Fruit fly (Drosophila melanogaster) whole organism, embryonic: Measurements from ENCODE around the gene CG14054.

ENCODE experiments used
- Aef1 ChIP-seq: fragments of 200-800 bp; sonication (Bioruptor generic); IDR thresholded peaks from 3 replicates; pipeline ENCODE4 v1.3.6; 2022; ENCODE audit warnings: missing biosample characterization, missing genetic modification characterization
- CG10274 ChIP-seq: fragments of 200-800 bp; sonication (Bioruptor generic); optimal IDR thresholded peaks from 3 replicates; lab custom pipeline; 2017; ENCODE audit warnings: missing biosample characterization, mild to moderate bottlenecking, missing genetic modification characterization
- CG10543 ChIP-seq: fragments of 200-800 bp; sonication (Bioruptor generic); optimal IDR thresholded peaks from 3 replicates; lab custom pipeline; 2017; ENCODE audit warnings: missing biosample characterization, mild to moderate bottlenecking, missing genetic modification characterization, moderate library complexity
- CG11247 ChIP-seq: fragments of 200-800 bp; sonication (Bioruptor generic); IDR thresholded peaks from 2 replicates; pipeline ENCODE4 v1.3.6; 2022; ENCODE audit warnings: missing biosample characterization, missing genetic modification characterization
- CG11398 ChIP-seq: fragments of 200-800 bp; sonication (Bioruptor generic); optimal IDR thresholded peaks from 2 replicates; lab custom pipeline; 2016; ENCODE audit warnings: missing biosample characterization, missing genetic modification characterization
- CG11723 ChIP-seq: fragments of 200-800 bp; sonication (Bioruptor generic); optimal IDR thresholded peaks from 2 replicates; lab custom pipeline; 2017; ENCODE audit warnings: missing biosample characterization, mild to moderate bottlenecking, missing genetic modification characterization
- CG13894 ChIP-seq: fragments of 200-800 bp; sonication (Bioruptor generic); optimal IDR thresholded peaks from 3 replicates; lab custom pipeline; 2018; ENCODE audit warnings: missing biosample characterization, mild to moderate bottlenecking, missing genetic modification characterization, moderate library complexity
- CG14441 ChIP-seq: fragments of 200-800 bp; sonication (Bioruptor generic); IDR thresholded peaks from 2 replicates; pipeline ENCODE4 v1.3.6; 2022; ENCODE audit warnings: missing biosample characterization, missing genetic modification characterization
- CG14710 ChIP-seq: fragments of 200-800 bp; sonication (Bioruptor generic); optimal IDR thresholded peaks from 3 replicates; lab custom pipeline; 2019; ENCODE audit warnings: missing biosample characterization, mild to moderate bottlenecking, missing genetic modification characterization, moderate library complexity
- CG17912 ChIP-seq: fragments of 200-800 bp; sonication (Bioruptor generic); optimal IDR thresholded peaks from 2 replicates; lab custom pipeline; 2018; ENCODE audit warnings: missing biosample characterization, mild to moderate bottlenecking, missing genetic modification characterization
- CG2116 ChIP-seq: fragments of 200-800 bp; sonication (Bioruptor generic); optimal IDR thresholded peaks from 3 replicates; lab custom pipeline; 2018; ENCODE audit warnings: missing biosample characterization, mild to moderate bottlenecking, missing genetic modification characterization
- CG31224 ChIP-seq: fragments of 200-800 bp; sonication (Bioruptor generic); IDR thresholded peaks from 2 replicates; pipeline ENCODE4 v1.3.6; 2022; ENCODE audit warnings: missing biosample characterization, missing genetic modification characterization
- CG33213 ChIP-seq: fragments of 200-800 bp; sonication (Bioruptor generic); optimal IDR thresholded peaks from 3 replicates; lab custom pipeline; 2016; ENCODE audit warnings: missing biosample characterization, missing genetic modification characterization
- CG4360 ChIP-seq: fragments of 200-800 bp; sonication (Bioruptor generic); IDR thresholded peaks from 2 replicates; pipeline ENCODE4 v1.3.6; 2022; ENCODE audit warnings: missing biosample characterization, missing genetic modification characterization
- CG6254 ChIP-seq: fragments of 200-800 bp; sonication (Bioruptor generic); optimal IDR thresholded peaks from 3 replicates; lab custom pipeline; 2017; ENCODE audit warnings: mild to moderate bottlenecking, missing biosample characterization, missing genetic modification reagents, missing genetic modification characterization
- CG7786 ChIP-seq: fragments of 200-800 bp; sonication (Bioruptor generic); optimal IDR thresholded peaks from 2 replicates; lab custom pipeline; 2016; ENCODE audit warnings: missing biosample characterization, missing genetic modification characterization
- Dip3 ChIP-seq: fragments of 200-800 bp; sonication (Bioruptor generic); optimal IDR thresholded peaks from 3 replicates; lab custom pipeline; 2016; ENCODE audit warnings: missing biosample characterization, missing genetic modification characterization
- Ets97D ChIP-seq: fragments of 200-800 bp; sonication (Bioruptor generic); optimal IDR thresholded peaks from 3 replicates; lab custom pipeline; 2016; ENCODE audit warnings: missing biosample characterization, missing genetic modification characterization
- Fer1 ChIP-seq: fragments of 200-800 bp; sonication (Bioruptor generic); optimal IDR thresholded peaks from 2 replicates; lab custom pipeline; 2017; ENCODE audit warnings: missing biosample characterization, mild to moderate bottlenecking, missing genetic modification characterization
- Fer2 ChIP-seq: fragments of 200-800 bp; sonication (Bioruptor generic); optimal IDR thresholded peaks from 2 replicates; lab custom pipeline; 2018; ENCODE audit warnings: missing biosample characterization, mild to moderate bottlenecking, missing genetic modification characterization, moderate library complexity
- Hsf ChIP-seq: fragments of 200-800 bp; sonication (Bioruptor generic); optimal IDR thresholded peaks from 3 replicates; lab custom pipeline; 2016; ENCODE audit warnings: missing biosample characterization, missing genetic modification characterization
- Lim3 ChIP-seq: fragments of 200-800 bp; sonication (Bioruptor generic); IDR thresholded peaks from 2 replicates; pipeline ENCODE4 v1.3.6; 2022; ENCODE audit warnings: missing biosample characterization, missing genetic modification characterization
- Lpt ChIP-seq: fragments of >200 bp; optimal IDR thresholded peaks from 2 replicates; lab custom pipeline; 2018; ENCODE audit warnings: missing biosample characterization, missing genetic modification characterization
- Max ChIP-seq: fragments of 200-800 bp; sonication (Bioruptor generic); optimal IDR thresholded peaks from 2 replicates; lab custom pipeline; 2016; ENCODE audit warnings: missing biosample characterization, mild to moderate bottlenecking, missing genetic modification characterization
- Meics ChIP-seq: fragments of 200-800 bp; sonication (Bioruptor generic); optimal IDR thresholded peaks from 2 replicates; lab custom pipeline; 2017; ENCODE audit warnings: missing biosample characterization, mild to moderate bottlenecking, missing genetic modification characterization
- Mes4 ChIP-seq: fragments of 200-800 bp; sonication (Bioruptor generic); optimal IDR thresholded peaks from 2 replicates; lab custom pipeline; 2016; ENCODE audit warnings: missing biosample characterization, missing genetic modification characterization
- Pdp1 ChIP-seq, 2 experiments: fragments of 200-800 bp; sonication (Bioruptor generic); optimal IDR thresholded peaks; 3 replicates each; lab custom pipeline; 2016; ENCODE audit warnings: missing biosample characterization in 2 of 2, missing genetic modification characterization in 2 of 2, mild to moderate bottlenecking in 1 of 2, moderate library complexity in 1 of 2
- Tbp ChIP-seq: fragments of >200 bp; optimal IDR thresholded peaks from 2 replicates; lab custom pipeline; 2018; ENCODE audit warnings: missing biosample characterization, missing genetic modification characterization
- bcd ChIP-seq: fragments of 200-800 bp; sonication (Bioruptor generic); optimal IDR thresholded peaks from 2 replicates; lab custom pipeline; 2017; ENCODE audit warnings: missing biosample characterization, mild to moderate bottlenecking, missing genetic modification characterization
- btn ChIP-seq: fragments of 200-800 bp; sonication (Bioruptor generic); optimal IDR thresholded peaks from 2 replicates; lab custom pipeline; 2016; ENCODE audit warnings: missing biosample characterization, missing genetic modification characterization
- dan ChIP-seq: fragments of 200-800 bp; sonication (Bioruptor generic); IDR thresholded peaks from 2 replicates; pipeline ENCODE4 v1.3.6; 2022; ENCODE audit warnings: missing biosample characterization, missing genetic modification characterization
- dati ChIP-seq: fragments of 200-800 bp; sonication (Bioruptor generic); IDR thresholded peaks from 2 replicates; pipeline ENCODE4 v1.3.6; 2022; ENCODE audit warnings: missing biosample characterization, missing genetic modification characterization
- dmrt11E ChIP-seq: fragments of 200-800 bp; sonication (Bioruptor generic); optimal IDR thresholded peaks from 3 replicates; lab custom pipeline; 2018; ENCODE audit warnings: missing biosample characterization, mild to moderate bottlenecking, missing genetic modification characterization, moderate library complexity
- ems ChIP-seq: fragments of 200-800 bp; sonication (Bioruptor generic); optimal IDR thresholded peaks from 3 replicates; lab custom pipeline; 2016; ENCODE audit warnings: missing biosample characterization, missing genetic modification characterization
- gcm ChIP-seq: fragments of 200-800 bp; sonication (Bioruptor generic); optimal IDR thresholded peaks from 2 replicates; lab custom pipeline; 2019; ENCODE audit warnings: missing biosample characterization, mild to moderate bottlenecking, missing genetic modification characterization, moderate library complexity
- gt ChIP-seq: fragments of 200-800 bp; sonication (Bioruptor generic); IDR thresholded peaks from 2 replicates; pipeline ENCODE4 v1.3.6; 2022; ENCODE audit warnings: missing biosample characterization, missing genetic modification characterization
- h ChIP-seq: fragments of >200 bp; optimal IDR thresholded peaks from 2 replicates; lab custom pipeline; 2017
- hbn ChIP-seq: fragments of 200-800 bp; sonication (Bioruptor generic); IDR thresholded peaks from 2 replicates; pipeline ENCODE4 v1.3.6; 2022; ENCODE audit warnings: missing biosample characterization, missing genetic modification characterization; ENCODE audit not compliant: partially characterized antibody
- insv ChIP-seq, 2 experiments: fragments of 200-800 bp; sonication (Bioruptor generic); optimal IDR thresholded peaks; 3 replicates each; lab custom pipeline; 2016 to 2018; ENCODE audit warnings: missing biosample characterization in 2 of 2, missing genetic modification characterization in 2 of 2
- kah ChIP-seq: fragments of 200-800 bp; sonication (Bioruptor generic); optimal IDR thresholded peaks from 2 replicates; lab custom pipeline; 2018; ENCODE audit warnings: missing biosample characterization, mild to moderate bottlenecking, missing genetic modification characterization
- lov ChIP-seq, 2 experiments: fragments of 200-800 bp in 1 of 2; fragments of >200 bp in 1 of 2; sonication (Bioruptor generic) in 1 of 2; IDR thresholded peaks in 1 of 2; optimal IDR thresholded peaks in 1 of 2; 2 replicates in 1 of 2; 3 replicates in 1 of 2; pipeline versions ENCODE4 v1.3.6 to Lab custom; 2017 to 2022; ENCODE audit warnings: missing biosample characterization in 1 of 2, missing genetic modification characterization in 1 of 2
- nau ChIP-seq: fragments of 200-800 bp; sonication (Bioruptor generic); optimal IDR thresholded peaks from 3 replicates; lab custom pipeline; 2017; ENCODE audit warnings: missing biosample characterization, mild to moderate bottlenecking, missing genetic modification characterization, missing genetic modification reagents
- pfk ChIP-seq: fragments of 200-800 bp; sonication (Bioruptor generic); optimal IDR thresholded peaks from 2 replicates; lab custom pipeline; 2018; ENCODE audit warnings: missing biosample characterization, mild to moderate bottlenecking, missing genetic modification characterization, moderate library complexity
- schlank ChIP-seq: fragments of 200-800 bp; sonication (Bioruptor generic); optimal IDR thresholded peaks from 2 replicates; lab custom pipeline; 2018; ENCODE audit warnings: missing biosample characterization, mild to moderate bottlenecking, missing genetic modification characterization
- seq ChIP-seq: fragments of 200-800 bp; sonication (Bioruptor generic); IDR thresholded peaks from 2 replicates; pipeline ENCODE4 v1.3.6; 2022; ENCODE audit warnings: missing biosample characterization, missing genetic modification characterization
- slp2 ChIP-seq: fragments of 200-800 bp; sonication (Bioruptor generic); optimal IDR thresholded peaks from 2 replicates; lab custom pipeline; 2016; ENCODE audit warnings: missing biosample characterization, missing genetic modification characterization
- stc ChIP-seq: fragments of 200-800 bp; sonication (Bioruptor generic); IDR thresholded peaks from 2 replicates; pipeline ENCODE4 v1.3.6; 2022; ENCODE audit warnings: missing biosample characterization, missing genetic modification characterization
- stwl ChIP-seq: fragments of 200-800 bp; sonication (Bioruptor generic); optimal IDR thresholded peaks from 3 replicates; lab custom pipeline; 2018; ENCODE audit warnings: missing biosample characterization, mild to moderate bottlenecking, missing genetic modification characterization, moderate library complexity
- tin ChIP-seq: fragments of 200-800 bp; sonication (Bioruptor generic); optimal IDR thresholded peaks from 3 replicates; lab custom pipeline; 2016; ENCODE audit warnings: missing biosample characterization, missing genetic modification characterization
- ttk ChIP-seq: fragments of 200-800 bp; sonication (Bioruptor generic); IDR thresholded peaks from 2 replicates; pipeline ENCODE4 v2.1.2; 2022; ENCODE audit warnings: missing biosample characterization, missing genetic modification characterization
- unc-4 ChIP-seq: fragments of 200-800 bp; sonication (Bioruptor generic); IDR thresholded peaks from 2 replicates; pipeline ENCODE4 v1.3.6; 2022; ENCODE audit warnings: missing biosample characterization, missing genetic modification characterization; ENCODE audit not compliant: partially characterized antibody
- zen ChIP-seq: fragments of 200-800 bp; sonication (Bioruptor generic); optimal IDR thresholded peaks from 3 replicates; lab custom pipeline; 2018; ENCODE audit warnings: missing biosample characterization, mild to moderate bottlenecking, missing genetic modification characterization, moderate library complexity

Gene CG14054

dm6 chrX:2070708-2071063, 4.5 kb upstream of the CG14054 start (continued):
- TF ChIP-seq nau (GFP tag; lab: Kevin White, UChicago) (no peak), CG11723 (GFP tag; lab: Kevin White, UChicago) (peak; percentile 5), tin (GFP tag; lab: Kevin White, UChicago) (peak; percentile 42), CG14710 (tag; lab: Kevin White, UChicago) (no peak), CG11398 (peak; percentile 46), dmrt11E (no peak), CG10274 (GFP tag; lab: Kevin White, UChicago) (peak; percentile 16), CG2116 (no peak), CG33213 (GFP tag; lab: Kevin White, UChicago) (peak; percentile 11), gcm (peak; percentile 56), CG11247 (GFP tag; lab: Robert Waterston, UW) (peak; percentile 55), dan (GFP tag; lab: Robert Waterston, UW) (no peak), Ets97D (GFP tag; lab: Kevin White, UChicago) (no peak), stwl (tag; lab: Kevin White, UChicago) (no peak), CG14441 (GFP tag; lab: Robert Waterston, UW) (peak; percentile 75), insv (GFP tag; optimal IDR thresholded peaks at IDR 0.05; lab: Kevin White, UChicago) (no peak), lov (optimal IDR thresholded peaks at IDR 0.05; lab: Kevin White, UChicago) (no peak), lov (GFP tag; IDR thresholded peaks at IDR 0.05; lab: Robert Waterston, UW) (no peak), Tbp (GFP tag; lab: Kevin White, UChicago) (no peak), Mes4 (GFP tag; lab: Kevin White, UChicago) (no peak), CG17912 (peak; percentile 5), gt (GFP tag; lab: Robert Waterston, UW) (no peak), Lpt (GFP tag; lab: Kevin White, UChicago) (no peak), btn (GFP tag; lab: Kevin White, UChicago) (peak; percentile 15), Fer2 (tag; lab: Kevin White, UChicago) (peak; percentile 33), CG13894 (peak; percentile 40), dati (GFP tag; lab: Robert Waterston, UW) (no peak), Meics (GFP tag; lab: Kevin White, UChicago) (peak; percentile 77), schlank (peak; percentile 23), stc (GFP tag; lab: Robert Waterston, UW) (peak; percentile 47; the same call in 1 of the 2 replicates), CG31224 (GFP tag; lab: Robert Waterston, UW) (0 out of 2 replicates have a peak, but pooled peaks have one; percentile 21), CG7786 (peak; percentile 47), ttk (GFP tag; lab: Robert Waterston, UW) (peak; percentile 66), ems (GFP tag; lab: Kevin White, UChicago) (no peak), Aef1 (GFP tag; lab: Robert Waterston, UW) (peak; percentile 77), Max (GFP tag; lab: Kevin White, UChicago) (no peak), Lim3 (no peak), Pdp1 (GFP tag; optimal IDR thresholded peaks at IDR 0.05; lab: Kevin White, UChicago) (peak; percentile 24 to 61), CG4360 (GFP tag; lab: Robert Waterston, UW) (no peak), pfk (GFP tag; lab: Kevin White, UChicago) (no peak), Dip3 (GFP tag; lab: Kevin White, UChicago) (peak; percentile 52), kah (no peak), CG6254 (GFP tag; lab: Kevin White, UChicago) (no peak), Fer1 (GFP tag; lab: Kevin White, UChicago) (peak; percentile 82), hbn (GFP tag; lab: Robert Waterston, UW) (no peak), slp2 (GFP tag; lab: Kevin White, UChicago) (peak; percentile 35), bcd (peak; percentile 65), unc-4 (GFP tag; lab: Robert Waterston, UW) (no peak), seq (GFP tag; lab: Robert Waterston, UW) (peak; percentile 66), h (lab: Kevin White, UChicago) (no peak), Hsf (peak; percentile 39), zen (tag; lab: Kevin White, UChicago) (peak; percentile 20), CG10543 (GFP tag; lab: Kevin White, UChicago) (peak; percentile 84)
